Worm (Caenorhabditis elegans) whole organism, mixed stage, embryonic: Measurements from ENCODE around the gene cysl-1.

Experiments used
- M03D4.4 ChIP-seq: sonication (generic microtip); optimal IDR thresholded peaks from 2 replicates; lab custom pipeline; 2017; ENCODE audit warnings: mild to moderate bottlenecking, missing genetic modification characterization, missing compliant biosample characterization
- blmp-1 ChIP-seq: fragments of 150-350 bp; optimal IDR thresholded peaks from 2 replicates; lab custom pipeline; 2014; ENCODE audit warnings: missing biosample characterization, missing genetic modification characterization
- ceh-39 ChIP-seq: fragments of 150-350 bp; optimal IDR thresholded peaks from 2 replicates; lab custom pipeline; 2014; ENCODE audit warnings: missing biosample characterization, missing genetic modification characterization
- ces-1 ChIP-seq: fragments of 150-350 bp; optimal IDR thresholded peaks from 2 replicates; lab custom pipeline; 2014; ENCODE audit warnings: missing biosample characterization, missing genetic modification reagents, missing genetic modification characterization
- elt-1 ChIP-seq: sonication (generic microtip); optimal IDR thresholded peaks from 2 replicates; lab custom pipeline; 2017; ENCODE audit warnings: missing genetic modification characterization, mild to moderate bottlenecking, missing compliant biosample characterization, antibody characterized with exemption, moderate library complexity, borderline replicate concordance; ENCODE audit not compliant: insufficient read depth
- flh-1 ChIP-seq: fragments of 200-800 bp; sonication (Bioruptor generic); optimal IDR thresholded peaks from 2 replicates; lab custom pipeline; 2018; ENCODE audit warnings: mild to moderate bottlenecking, missing genetic modification characterization, moderate library complexity, missing compliant biosample characterization
- lsy-2 ChIP-seq: fragments of 150-350 bp; optimal IDR thresholded peaks from 2 replicates; lab custom pipeline; 2014; ENCODE audit warnings: missing biosample characterization, missing genetic modification characterization
- mab-5 ChIP-seq: fragments of 150-350 bp; optimal IDR thresholded peaks from 2 replicates; lab custom pipeline; 2014; ENCODE audit warnings: missing biosample characterization, missing genetic modification characterization
- mep-1 ChIP-seq: fragments of 150-350 bp; optimal IDR thresholded peaks from 2 replicates; lab custom pipeline; 2017; ENCODE audit warnings: missing biosample characterization, missing genetic modification reagents, missing genetic modification characterization, inconsistent platforms
- nhr-237 ChIP-seq: fragments of 150-350 bp; optimal IDR thresholded peaks from 2 replicates; lab custom pipeline; 2014; ENCODE audit warnings: missing biosample characterization, missing genetic modification characterization
- snpc-4 ChIP-seq: fragments of 150-350 bp; optimal IDR thresholded peaks from 2 replicates; lab custom pipeline; 2014; ENCODE audit warnings: missing biosample characterization, missing genetic modification characterization
- unc-62 ChIP-seq: fragments of 150-350 bp; optimal IDR thresholded peaks from 2 replicates; lab custom pipeline; 2014; ENCODE audit warnings: missing biosample characterization, missing genetic modification reagents, missing genetic modification characterization
- ztf-11 ChIP-seq: fragments of 150-350 bp; optimal IDR thresholded peaks from 2 replicates; lab custom pipeline; 2014; ENCODE audit warnings: missing biosample characterization, missing genetic modification characterization

DNA sequence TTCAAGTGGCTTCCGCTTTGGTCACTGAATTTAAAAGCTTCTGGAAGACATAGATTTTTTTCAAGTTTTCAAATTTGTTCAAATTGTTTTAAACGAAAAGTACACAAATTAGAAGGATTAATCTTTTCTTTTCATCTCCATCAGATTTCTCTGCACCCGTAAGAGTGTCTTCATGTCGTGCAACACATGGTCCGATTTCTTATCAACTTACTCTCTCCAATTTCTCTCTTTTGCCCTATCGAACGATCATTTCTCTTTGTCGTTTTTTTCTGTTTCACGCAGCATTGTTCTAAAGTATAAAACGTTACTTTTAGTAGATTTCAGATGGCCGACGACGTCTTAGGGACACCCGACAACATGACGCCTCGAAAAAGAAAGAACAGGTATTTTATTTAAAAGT is 10.9 kb upstream of the cysl-1 start, which contains the start of gene pssy-1:
- TF ChIP-seq flh-1 (no peak), mep-1 (tag; lab: Kevin White, UChicago) (no peak), unc-62 (no peak), M03D4.4 (tag; lab: Kevin White, UChicago) (no peak), lsy-2 (no peak), ceh-39 (tag; lab: Kevin White, UChicago) (no peak), elt-1 (tag; lab: Kevin White, UChicago) (peak; percentile 64), ces-1 (GFP tag; lab: Kevin White, UChicago) (no peak), blmp-1 (tag; lab: Kevin White, UChicago) (no peak), snpc-4 (tag; lab: Kevin White, UChicago) (no peak), ztf-11 (tag; lab: Kevin White, UChicago) (no peak), mab-5 (tag; lab: Kevin White, UChicago) (no peak), nhr-237 (tag; lab: Kevin White, UChicago) (no peak)
